Worm (Caenorhabditis elegans): Measurements from ENCODE around the gene T11F9.7.

T11F9.7 gene

ce11 chrV:11521448-11521847, 45.7 kb downstream of the T11F9.7 start, which contains the start of gene pafo-1:
Gene pafo-1, plus strand, starts transcription at chrV:11521703.
- no peak for TF ChIP-seq unc-62 (GFP tag; optimal IDR thresholded peaks at IDR 0.05)
- no peak for TF ChIP-seq mdl-1 (tag; optimal IDR thresholded peaks at IDR 0.05)
- TF ChIP-seq nhr-28 (tag; optimal IDR thresholded peaks at IDR 0.05): no peak
- peak; percentile 90 for TF ChIP-seq pha-4 (tag; optimal IDR thresholded peaks at IDR 0.05)
- peak; percentile 61 for TF ChIP-seq ceh-28 (tag; optimal IDR thresholded peaks at IDR 0.05)
- peak; percentile 80 for TF ChIP-seq nhr-23 (tag; optimal IDR thresholded peaks at IDR 0.05)
- peak; percentile 66 for TF ChIP-seq nhr-25 (tag; optimal IDR thresholded peaks at IDR 0.05)
- peak; percentile 86 for TF ChIP-seq jun-1 (tag; optimal IDR thresholded peaks at IDR 0.05)
- no peak for TF ChIP-seq nhr-12 (tag; optimal IDR thresholded peaks at IDR 0.05)
- no peak for TF ChIP-seq elt-1 (tag; optimal IDR thresholded peaks at IDR 0.05)
- TF ChIP-seq nhr-67 (tag; optimal IDR thresholded peaks at IDR 0.05): no peak
- peak; percentile 26 for TF ChIP-seq ceh-16 (tag; optimal IDR thresholded peaks at IDR 0.05)
- no peak for TF ChIP-seq nhr-11 (tag; optimal IDR thresholded peaks at IDR 0.05)
- TF ChIP-seq unc-39 (tag; optimal IDR thresholded peaks at IDR 0.05): no peak
- peak; percentile 26 for TF ChIP-seq egl-27 (tag; optimal IDR thresholded peaks at IDR 0.05)
- no peak for TF ChIP-seq daf-12 (tag; optimal IDR thresholded peaks at IDR 0.05)
- peak; percentile 73 for TF ChIP-seq aly-2 (tag; optimal IDR thresholded peaks at IDR 0.05)
- TF ChIP-seq sea-2 (GFP tag; optimal IDR thresholded peaks at IDR 0.05): no peak
- TF ChIP-seq lsy-12 (tag; optimal IDR thresholded peaks at IDR 0.05): peak; percentile 79
- no peak for TF ChIP-seq egl-5 (tag; optimal IDR thresholded peaks at IDR 0.05)
- peak; percentile 89 for TF ChIP-seq nhr-43 (tag; optimal IDR thresholded peaks at IDR 0.05; ENCODE audit: poor library complexity, severe bottlenecking)
- no peak for TF ChIP-seq nhr-237 (tag; optimal IDR thresholded peaks at IDR 0.05)
- peak; percentile 23 for TF ChIP-seq pqm-1 (tag; optimal IDR thresholded peaks at IDR 0.05)
- no peak for TF ChIP-seq nhr-77 (tag; optimal IDR thresholded peaks at IDR 0.05)
- TF ChIP-seq nhr-76 (tag; optimal IDR thresholded peaks at IDR 0.05): no peak
- no peak for TF ChIP-seq ztf-4 (tag; optimal IDR thresholded peaks at IDR 0.05)
- TF ChIP-seq tbx-2 (tag; optimal IDR thresholded peaks at IDR 0.05): peak; percentile 79
- no peak for TF ChIP-seq fos-1 (tag; optimal IDR thresholded peaks at IDR 0.05)
- peak; percentile 19 for TF ChIP-seq zag-1 (tag; optimal IDR thresholded peaks at IDR 0.05)
- TF ChIP-seq ztf-11 (tag; optimal IDR thresholded peaks at IDR 0.05): no peak
- peak; percentile 85 for TF ChIP-seq nfya-1 (tag; optimal IDR thresholded peaks at IDR 0.05; ENCODE audit: insufficient read depth)
- peak; percentile 30 for TF ChIP-seq fkh-10 (GFP tag; optimal IDR thresholded peaks at IDR 0.05)
- no peak for TF ChIP-seq mml-1 (tag; optimal IDR thresholded peaks at IDR 0.05)
- TF ChIP-seq ZK546.5 (tag; optimal IDR thresholded peaks at IDR 0.05): no peak
- peak; percentile 70 for TF ChIP-seq snpc-4 (tag; optimal IDR thresholded peaks at IDR 0.05)
- TF ChIP-seq eor-1 (tag; optimal IDR thresholded peaks at IDR 0.05): no peak
- TF ChIP-seq lin-15B (tag; optimal IDR thresholded peaks at IDR 0.05): peak; percentile 87
- no peak for TF ChIP-seq ceh-9 (tag; optimal IDR thresholded peaks at IDR 0.05)
- TF ChIP-seq ceh-82 (tag; optimal IDR thresholded peaks at IDR 0.05): peak; percentile 67
- no peak for TF ChIP-seq ama-1 (optimal IDR thresholded peaks at IDR 0.05)
- no peak for TF ChIP-seq elt-3 (tag; optimal IDR thresholded peaks at IDR 0.05)
- no peak for TF ChIP-seq fkh-2 (tag; optimal IDR thresholded peaks at IDR 0.05)
- peak; percentile 74 for TF ChIP-seq skn-1 (tag; optimal IDR thresholded peaks at IDR 0.05)
- peak; percentile 74 for TF ChIP-seq lin-39 (tag; optimal IDR thresholded peaks at IDR 0.05)
- no peak for TF ChIP-seq hmg-11 (tag; optimal IDR thresholded peaks at IDR 0.05)
- TF ChIP-seq elt-2 (tag; optimal IDR thresholded peaks at IDR 0.05): peak; percentile 52
- TF ChIP-seq R02D3.7 (tag; optimal IDR thresholded peaks at IDR 0.05): peak; percentile 77

- TF ChIP-seq elt-1 (tag; optimal IDR thresholded peaks at IDR 0.05): no peak
- no peak for TF ChIP-seq egl-27 (tag; optimal IDR thresholded peaks at IDR 0.05)
- TF ChIP-seq nhr-77 (tag; optimal IDR thresholded peaks at IDR 0.05): no peak
- no peak for TF ChIP-seq ceh-16 (tag; optimal IDR thresholded peaks at IDR 0.05)
- peak; percentile 61 for TF ChIP-seq nfya-1 (tag; optimal IDR thresholded peaks at IDR 0.05; ENCODE audit: insufficient read depth)
- TF ChIP-seq pqm-1 (tag; optimal IDR thresholded peaks at IDR 0.05): no peak
- TF ChIP-seq egl-5 (tag; optimal IDR thresholded peaks at IDR 0.05): no peak
- no peak for TF ChIP-seq nhr-28 (tag; optimal IDR thresholded peaks at IDR 0.05)
- TF ChIP-seq nhr-23 (tag; optimal IDR thresholded peaks at IDR 0.05): no peak
- no peak for TF ChIP-seq nhr-43 (tag; optimal IDR thresholded peaks at IDR 0.05; ENCODE audit: poor library complexity, severe bottlenecking)
- TF ChIP-seq elt-3 (tag; optimal IDR thresholded peaks at IDR 0.05): no peak
- no peak for TF ChIP-seq fkh-10 (GFP tag; optimal IDR thresholded peaks at IDR 0.05)
- TF ChIP-seq nhr-12 (tag; optimal IDR thresholded peaks at IDR 0.05): no peak
- TF ChIP-seq zag-1 (tag; optimal IDR thresholded peaks at IDR 0.05): no peak
- TF ChIP-seq nhr-25 (tag; optimal IDR thresholded peaks at IDR 0.05): peak; percentile 73
- no peak for TF ChIP-seq eor-1 (tag; optimal IDR thresholded peaks at IDR 0.05)
These were observed 49.6 kb downstream of the T11F9.7 start for ce11 chrV:11525338-11525737.

Measured in whole organism, L3 larva.